Worm (Caenorhabditis elegans): ENCODE measurements around the gene C02F5.2.

Gene C02F5.2

DNA sequence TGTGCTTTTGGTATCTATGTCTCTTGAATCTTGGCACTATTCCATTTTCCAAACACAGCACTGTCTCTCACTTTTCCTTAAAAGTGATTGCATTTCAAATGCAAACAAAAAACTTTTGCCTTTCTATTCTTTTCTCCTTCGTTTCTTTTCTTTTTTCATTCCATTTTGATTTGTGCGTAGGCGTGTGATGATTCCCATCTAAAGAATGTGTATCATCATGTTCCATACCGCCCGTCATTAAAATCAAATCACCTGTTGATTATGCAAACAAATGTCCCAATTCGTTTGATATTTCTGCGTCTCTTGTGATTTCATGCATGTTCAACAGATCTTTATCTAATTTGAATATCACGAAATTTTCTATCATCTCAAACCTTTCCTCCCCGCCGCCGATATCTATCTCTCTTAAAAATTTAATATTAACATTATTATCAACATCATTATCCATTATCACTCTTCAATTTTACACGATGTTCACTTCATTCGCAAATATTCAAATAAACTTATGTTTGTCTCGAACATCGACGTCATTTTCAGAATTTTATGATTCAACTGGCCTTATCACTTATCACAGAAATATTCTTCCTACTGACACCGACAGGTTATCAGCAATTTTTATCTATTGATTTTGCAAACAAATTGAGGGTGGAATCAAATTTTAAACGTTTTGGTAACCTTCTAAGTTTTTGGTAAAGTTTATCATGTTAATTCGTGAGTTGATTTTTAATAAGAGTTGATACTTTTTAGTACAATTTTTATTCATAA, 42.0 kb downstream of the C02F5.2 start:
- TF ChIP-seq dao-5 (tag; optimal IDR thresholded peaks at IDR 0.05) (no peak), him-1 (tag; optimal IDR thresholded peaks at IDR 0.05) (no peak), W03F9.2 (tag; optimal IDR thresholded peaks at IDR 0.05) (no peak)

DNA sequence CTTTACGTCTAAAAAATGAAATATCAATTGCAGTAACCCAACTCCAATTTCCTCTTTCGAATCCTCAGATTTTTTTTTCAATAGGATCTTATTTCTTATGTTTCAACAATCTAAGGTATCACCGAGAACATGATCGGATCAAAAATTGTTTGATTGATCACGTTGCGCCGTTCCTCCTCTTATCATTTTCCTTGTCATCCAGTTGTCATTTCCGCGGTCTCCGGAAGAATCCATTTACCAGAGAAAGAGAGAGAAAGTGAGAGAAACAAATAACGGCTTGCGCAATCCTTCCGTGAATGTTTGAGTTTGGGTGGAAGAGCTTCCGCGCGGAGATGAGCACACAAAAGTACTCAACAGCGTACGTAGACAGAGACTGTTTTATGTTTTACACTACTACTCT, 43.8 kb downstream of the C02F5.2 start:
- no peak for TF ChIP-seq W03F9.2 (tag; optimal IDR thresholded peaks at IDR 0.05)
- no peak for TF ChIP-seq him-1 (tag; optimal IDR thresholded peaks at IDR 0.05)
- TF ChIP-seq dao-5 (tag; optimal IDR thresholded peaks at IDR 0.05): no peak

DNA sequence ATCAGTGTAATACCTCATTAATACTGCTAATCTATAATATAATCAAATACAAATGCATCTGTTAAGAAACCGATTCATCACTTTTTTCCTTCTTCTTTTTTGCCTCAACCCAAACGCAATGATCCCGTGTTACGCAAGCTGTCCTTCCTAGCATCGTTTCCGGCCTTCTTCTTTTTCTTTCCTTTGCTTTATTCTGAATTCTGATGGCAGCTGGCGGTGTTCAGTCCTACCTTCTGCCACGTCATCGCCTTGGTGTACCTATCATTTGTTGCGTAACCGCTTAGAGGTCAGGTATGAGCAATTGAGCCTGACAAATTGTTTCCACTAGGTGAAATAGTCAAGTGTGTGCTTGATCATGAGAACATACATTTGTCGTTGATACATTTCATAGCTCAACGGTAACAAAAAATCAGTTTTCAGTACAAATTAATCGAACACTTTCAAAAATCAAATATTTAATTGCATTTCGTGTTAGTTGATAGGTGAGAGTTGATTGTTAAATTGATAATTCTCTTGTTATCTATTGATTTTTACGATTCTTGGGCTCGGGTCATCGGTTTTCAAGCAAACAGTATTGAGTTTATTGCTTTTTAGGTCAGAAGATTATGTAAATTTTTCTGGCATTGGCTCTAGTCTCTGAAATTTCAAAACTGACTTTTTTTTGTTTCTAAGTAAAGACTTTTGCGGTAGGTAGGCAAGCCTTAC, 48.9 kb downstream of the C02F5.2 start:
- TF ChIP-seq W03F9.2 (tag; optimal IDR thresholded peaks at IDR 0.05) (no peak), dao-5 (tag; optimal IDR thresholded peaks at IDR 0.05) (no peak), him-1 (tag; optimal IDR thresholded peaks at IDR 0.05) (no peak)

DNA sequence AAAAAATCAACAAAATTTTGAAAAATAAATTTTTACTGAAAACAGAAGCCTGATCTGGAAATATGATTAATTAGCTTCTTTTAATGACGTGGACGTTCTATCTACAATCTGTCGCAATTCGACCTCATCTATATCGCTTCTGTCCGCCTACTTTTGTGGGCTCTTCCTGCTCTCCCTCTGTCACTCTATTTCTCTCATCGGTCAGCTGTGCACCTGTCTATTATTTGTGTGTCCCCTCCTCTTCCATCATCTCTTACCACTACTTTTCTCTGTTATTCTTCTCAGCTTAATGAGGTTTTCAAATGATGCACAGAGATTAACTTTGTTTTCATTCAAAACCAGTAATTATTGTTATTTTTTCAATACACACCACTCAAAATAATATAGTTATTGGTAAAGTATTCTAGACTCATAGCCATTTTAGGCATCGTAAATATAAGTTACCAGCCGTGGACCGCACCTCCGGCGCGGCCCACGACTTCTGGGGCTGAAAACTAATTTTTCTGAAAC, 49.7 kb downstream of the C02F5.2 start:
- no peak for TF ChIP-seq dao-5 (tag; optimal IDR thresholded peaks at IDR 0.05)
- TF ChIP-seq him-1 (tag; optimal IDR thresholded peaks at IDR 0.05): no peak
- TF ChIP-seq W03F9.2 (tag; optimal IDR thresholded peaks at IDR 0.05): no peak

DNA sequence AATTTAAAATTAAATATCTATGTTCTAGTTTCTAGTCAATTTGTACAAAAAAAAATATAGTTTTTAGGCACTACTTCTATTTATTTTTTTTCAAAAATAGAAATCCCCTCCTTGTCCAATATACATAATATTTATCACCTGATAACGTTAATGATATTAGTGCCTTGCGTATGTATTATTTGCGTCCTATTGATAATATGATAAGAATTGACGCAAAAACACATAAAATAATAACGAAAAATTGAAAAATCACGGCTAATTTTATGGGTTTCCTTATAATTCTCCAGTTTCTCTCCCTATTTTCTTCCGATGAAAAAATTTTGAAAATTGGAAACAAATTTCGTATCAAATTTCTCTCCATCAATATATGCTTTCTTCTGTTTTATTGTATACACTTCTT, 50.3 kb downstream of the C02F5.2 start:
- TF ChIP-seq dao-5 (tag; optimal IDR thresholded peaks at IDR 0.05): no peak
- TF ChIP-seq W03F9.2 (tag; optimal IDR thresholded peaks at IDR 0.05): no peak
- TF ChIP-seq him-1 (tag; optimal IDR thresholded peaks at IDR 0.05): no peak
